Worm (Caenorhabditis elegans): ENCODE data around the gene clu-1.

clu-1 gene

ce11 chrIII:9565973-9566372 lies 44.7 kb upstream of the clu-1 start, which contains the start of gene C48B4.11:
TSS of gene C48B4.11 (minus strand) at chrIII:9566115.
- peak; percentile 25 for TF ChIP-seq F49E8.2 (tag; optimal IDR thresholded peaks at IDR 0.05; ENCODE audit: insufficient read depth)
- no peak for TF ChIP-seq atf-7 (tag; optimal IDR thresholded peaks at IDR 0.05)
- TF ChIP-seq madf-8 (GFP tag; conservative IDR thresholded peaks at IDR 0.05), result peak; percentile 61
- no peak for TF ChIP-seq dpff-1 (tag; optimal IDR thresholded peaks at IDR 0.05)
- no peak for TF ChIP-seq mcd-1 (GFP tag; IDR thresholded peaks at IDR 0.05)
- TF ChIP-seq F23B12.7 (tag; optimal IDR thresholded peaks at IDR 0.05; ENCODE audit: insufficient read depth), result no peak
- no peak for TF ChIP-seq rpc-1 (optimal IDR thresholded peaks at IDR 0.05)
- TF ChIP-seq rpc-1 (tag; optimal IDR thresholded peaks at IDR 0.05), result no peak
- peak; percentile 68 for TF ChIP-seq xnd-1 (tag; optimal IDR thresholded peaks at IDR 0.05)
- TF ChIP-seq ZK185.1 (tag; optimal IDR thresholded peaks at IDR 0.05; ENCODE audit: poor library complexity, severe bottlenecking), result no peak
- TF ChIP-seq efl-1 (GFP tag; optimal IDR thresholded peaks at IDR 0.05), result peak; percentile 12
- peak; percentile 93 for TF ChIP-seq lsl-1 (GFP tag; optimal IDR thresholded peaks at IDR 0.05)
- TF ChIP-seq tlf-1 (GFP tag; optimal IDR thresholded peaks at IDR 0.05), result no peak
- TF ChIP-seq B0019.2 (GFP tag; conservative IDR thresholded peaks at IDR 0.05), result no peak
- no peak for TF ChIP-seq lin-35 (GFP tag; optimal IDR thresholded peaks at IDR 0.05)
- TF ChIP-seq lin-40 (tag; optimal IDR thresholded peaks at IDR 0.05), result no peak
- TF ChIP-seq him-1 (tag; optimal IDR thresholded peaks at IDR 0.05), result peak; percentile 48
- peak; percentile 82 for TF ChIP-seq madf-6 (GFP tag; IDR thresholded peaks at IDR 0.05)
- TF ChIP-seq Y95B8A.8 (GFP tag; IDR thresholded peaks at IDR 0.05), result no peak
- TF ChIP-seq Y56A3A.18 (GFP tag; IDR thresholded peaks at IDR 0.05), result no peak
- TF ChIP-seq F33H1.4 (GFP tag; IDR thresholded peaks at IDR 0.05), result peak; percentile 87
- TF ChIP-seq ets-4 (GFP tag; optimal IDR thresholded peaks at IDR 0.05), result no peak
- 0 out of 2 replicates have a peak, but pooled peaks have one; percentile 20 for TF ChIP-seq dox-1 (GFP tag; IDR thresholded peaks at IDR 0.05)
- no peak for TF ChIP-seq F57A8.1 (GFP tag; optimal IDR thresholded peaks at IDR 0.05)

- TF ChIP-seq madf-6 (GFP tag; IDR thresholded peaks at IDR 0.05) (0 out of 2 replicates have a peak, but pooled peaks have one; percentile 12), K12H6.12 (tag; optimal IDR thresholded peaks at IDR 0.05) (no peak)
Measured at ce11 chrIII:9564410-9564809, 43.1 kb upstream of the clu-1 start, which contains the start of gene C48B4.10. TSS of gene C48B4.10 (minus strand) at chrIII:9564510.

- TF ChIP-seq snpc-1.3 (tag; optimal IDR thresholded peaks at IDR 0.05; ENCODE audit: insufficient read depth) (no peak), aptf-2 (GFP tag; conservative IDR thresholded peaks at IDR 0.05) (no peak), hsf-1 (GFP tag; IDR thresholded peaks at IDR 0.05) (no peak), akir-1 (GFP tag; optimal IDR thresholded peaks at IDR 0.05) (no peak), xnd-1 (tag; optimal IDR thresholded peaks at IDR 0.05) (no peak), Y53G8AR.9 (GFP tag; conservative IDR thresholded peaks at IDR 0.05) (no peak)
Measured at ce11 chrIII:9563235-9563634, 42.0 kb upstream of the clu-1 start, which contains the start of gene C48B4.9. TSS of gene C48B4.9 (minus strand) at chrIII:9563335.

ce11 chrIII:9561158-9561557 lies 39.9 kb upstream of the clu-1 start, which contains the start of gene C48B4.8:
TSS of gene C48B4.8 (minus strand) at chrIII:9561258.
- TF ChIP-seq ztf-25 (GFP tag; IDR thresholded peaks at IDR 0.05) (no peak), mel-28 (tag; optimal IDR thresholded peaks at IDR 0.05; ENCODE audit: borderline replicate concordance) (no peak), lin-26 (GFP tag; IDR thresholded peaks at IDR 0.05) (no peak), sptf-2 (GFP tag; optimal IDR thresholded peaks at IDR 0.05) (no peak), snpc-3.4 (tag; optimal IDR thresholded peaks at IDR 0.05) (no peak), ZK185.1 (tag; optimal IDR thresholded peaks at IDR 0.05; ENCODE audit: poor library complexity, severe bottlenecking) (no peak), Y79H2A.3 (GFP tag; conservative IDR thresholded peaks at IDR 0.05) (no peak), dox-1 (GFP tag; IDR thresholded peaks at IDR 0.05) (no peak), lin-35 (GFP tag; optimal IDR thresholded peaks at IDR 0.05) (no peak), atf-7 (tag; optimal IDR thresholded peaks at IDR 0.05) (no peak), fkh-3 (tag; optimal IDR thresholded peaks at IDR 0.05) (no peak), dpl-1 (GFP tag; optimal IDR thresholded peaks at IDR 0.05) (no peak)

All from whole organism, young adult.